Fruit fly (Drosophila melanogaster) whole organism, embryonic: Measurements from ENCODE around the gene CG42263.

Experiments
- Asciz ChIP-seq: fragments of 200-800 bp; sonication (Bioruptor generic); optimal IDR thresholded peaks from 2 replicates; lab custom pipeline; 2017; ENCODE audit warnings: missing biosample characterization, mild to moderate bottlenecking, missing genetic modification characterization, missing genetic modification reagents
- Atf6 ChIP-seq: fragments of 200-800 bp; sonication (Bioruptor generic); IDR thresholded peaks from 2 replicates; pipeline ENCODE4 v1.3.6; 2022; ENCODE audit warnings: missing biosample characterization, missing genetic modification characterization
- Awh ChIP-seq: fragments of 200-800 bp; sonication (Bioruptor generic); IDR thresholded peaks from 2 replicates; pipeline ENCODE4, ENCODE4 v1.3.6; 2022; ENCODE audit warnings: missing biosample characterization, missing genetic modification characterization
- CG10209 ChIP-seq: fragments of 200-800 bp; sonication (Bioruptor generic); optimal IDR thresholded peaks from 3 replicates; lab custom pipeline; 2017; ENCODE audit warnings: missing biosample characterization, mild to moderate bottlenecking, missing genetic modification characterization, missing genetic modification reagents
- CG11456 ChIP-seq: fragments of 200-800 bp; sonication (Bioruptor generic); IDR thresholded peaks from 3 replicates; pipeline ENCODE4 v1.3.6; 2022; ENCODE audit warnings: missing biosample characterization, missing genetic modification characterization
- CG11560 ChIP-seq: fragments of 200-800 bp; sonication (Bioruptor generic); IDR thresholded peaks from 3 replicates; pipeline ENCODE4 v1.3.6; 2022; ENCODE audit warnings: missing biosample characterization, missing genetic modification characterization
- CG11695 ChIP-seq: fragments of 200-800 bp; sonication (Bioruptor generic); IDR thresholded peaks from 3 replicates; pipeline ENCODE4 v1.3.6; 2022; ENCODE audit warnings: missing biosample characterization, missing genetic modification characterization
- CG12104 ChIP-seq: fragments of 200-800 bp; sonication (Bioruptor generic); optimal IDR thresholded peaks from 3 replicates; lab custom pipeline; 2016; ENCODE audit warnings: missing biosample characterization, missing genetic modification characterization
- CG12219 ChIP-seq: fragments of 200-800 bp; sonication (Bioruptor generic); optimal IDR thresholded peaks from 3 replicates; lab custom pipeline; 2018; ENCODE audit warnings: missing biosample characterization, mild to moderate bottlenecking, missing genetic modification characterization
- CG13775 ChIP-seq: fragments of 200-800 bp; sonication (Bioruptor generic); optimal IDR thresholded peaks from 3 replicates; lab custom pipeline; 2017; ENCODE audit warnings: missing biosample characterization, mild to moderate bottlenecking, missing genetic modification characterization
- CG13894 ChIP-seq: fragments of 200-800 bp; sonication (Bioruptor generic); optimal IDR thresholded peaks from 3 replicates; lab custom pipeline; 2018; ENCODE audit warnings: missing biosample characterization, mild to moderate bottlenecking, missing genetic modification characterization, moderate library complexity
- CG31388 ChIP-seq: fragments of 200-800 bp; sonication (Bioruptor generic); optimal IDR thresholded peaks from 2 replicates; lab custom pipeline; 2016; ENCODE audit warnings: missing biosample characterization, missing genetic modification characterization
- CG33213 ChIP-seq: fragments of 200-800 bp; sonication (Bioruptor generic); optimal IDR thresholded peaks from 3 replicates; lab custom pipeline; 2016; ENCODE audit warnings: missing biosample characterization, missing genetic modification characterization
- CG34422 ChIP-seq: fragments of 200-800 bp; sonication (Bioruptor generic); IDR thresholded peaks from 3 replicates; pipeline ENCODE4 v1.3.6; 2022; ENCODE audit warnings: missing biosample characterization, missing genetic modification characterization
- CG3726 ChIP-seq: fragments of 200-800 bp; sonication (Bioruptor generic); IDR thresholded peaks from 3 replicates; pipeline ENCODE4, ENCODE4 v1.3.6; 2022; ENCODE audit warnings: missing biosample characterization, missing genetic modification characterization
- CG3847 ChIP-seq: fragments of 200-800 bp; sonication (Bioruptor generic); IDR thresholded peaks from 2 replicates; pipeline ENCODE4 v1.3.6; 2022; ENCODE audit warnings: missing biosample characterization, missing genetic modification characterization
- CG7556 ChIP-seq: fragments of 200-800 bp; sonication (Bioruptor generic); optimal IDR thresholded peaks from 2 replicates; lab custom pipeline; 2017; ENCODE audit warnings: missing biosample characterization, mild to moderate bottlenecking, missing genetic modification characterization
- CG8359 ChIP-seq: fragments of 200-800 bp; sonication (Bioruptor generic); optimal IDR thresholded peaks from 2 replicates; lab custom pipeline; 2017; ENCODE audit warnings: missing biosample characterization, mild to moderate bottlenecking, missing genetic modification characterization, borderline replicate concordance
- CG8944 ChIP-seq: fragments of 200-800 bp; sonication (Bioruptor generic); optimal IDR thresholded peaks from 3 replicates; lab custom pipeline; 2016; ENCODE audit warnings: missing biosample characterization, missing genetic modification characterization
- CG9727 ChIP-seq: fragments of 200-800 bp; sonication (Bioruptor generic); optimal IDR thresholded peaks from 3 replicates; lab custom pipeline; 2017; ENCODE audit warnings: missing biosample characterization, mild to moderate bottlenecking, missing genetic modification characterization
- HHEX ChIP-seq: fragments of 200-800 bp; sonication (Bioruptor generic); optimal IDR thresholded peaks from 3 replicates; lab custom pipeline; 2017; ENCODE audit warnings: missing biosample characterization, mild to moderate bottlenecking, missing genetic modification characterization, missing genetic modification reagents
- HLH3B ChIP-seq: fragments of 200-800 bp; sonication (Bioruptor generic); IDR thresholded peaks from 2 replicates; pipeline ENCODE4 v1.3.6; 2022; ENCODE audit warnings: missing biosample characterization, missing genetic modification characterization
- MESR4 ChIP-seq: fragments of 200-800 bp; sonication (Bioruptor generic); optimal IDR thresholded peaks from 2 replicates; lab custom pipeline; 2018; ENCODE audit warnings: missing biosample characterization, mild to moderate bottlenecking, missing genetic modification characterization, moderate library complexity
- Meics ChIP-seq: fragments of 200-800 bp; sonication (Bioruptor generic); optimal IDR thresholded peaks from 2 replicates; lab custom pipeline; 2017; ENCODE audit warnings: missing biosample characterization, mild to moderate bottlenecking, missing genetic modification characterization
- NC2β ChIP-seq: fragments of 200-800 bp; sonication (Bioruptor generic); optimal IDR thresholded peaks from 2 replicates; lab custom pipeline; 2016; ENCODE audit warnings: missing biosample characterization, missing genetic modification characterization
- Oli ChIP-seq: fragments of 200-800 bp; sonication (Bioruptor generic); optimal IDR thresholded peaks from 2 replicates; lab custom pipeline; 2018; ENCODE audit warnings: missing biosample characterization, mild to moderate bottlenecking, missing genetic modification characterization, moderate library complexity
- Optix ChIP-seq: fragments of 200-800 bp; sonication (Bioruptor generic); IDR thresholded peaks from 3 replicates; pipeline ENCODE4 v1.3.6; 2022; ENCODE audit warnings: missing biosample characterization, missing genetic modification characterization
- Ptx1 ChIP-seq: fragments of 200-800 bp; sonication (Bioruptor generic); IDR thresholded peaks from 2 replicates; pipeline ENCODE4 v1.3.6; 2022; ENCODE audit warnings: missing biosample characterization, missing genetic modification characterization
- Ravus ChIP-seq: fragments of 200-800 bp; sonication (Bioruptor generic); IDR thresholded peaks from 2 replicates; pipeline ENCODE4 v1.3.6; 2022; ENCODE audit warnings: missing biosample characterization, missing genetic modification characterization
- Sin3A ChIP-seq: fragments of >200 bp; optimal IDR thresholded peaks from 2 replicates; lab custom pipeline; 2018
- Sry-δ ChIP-seq: fragments of 200-800 bp; sonication (Bioruptor generic); optimal IDR thresholded peaks from 2 replicates; lab custom pipeline; 2016; ENCODE audit warnings: missing biosample characterization, missing genetic modification characterization
- abd-A ChIP-seq: fragments of 200-800 bp; sonication (Bioruptor generic); optimal IDR thresholded peaks from 3 replicates; lab custom pipeline; 2019; ENCODE audit warnings: missing biosample characterization, mild to moderate bottlenecking, missing genetic modification characterization, moderate library complexity
- ase ChIP-seq: fragments of 200-800 bp; sonication (Bioruptor generic); IDR thresholded peaks from 3 replicates; pipeline ENCODE4 v1.3.6; 2022; ENCODE audit warnings: missing biosample characterization, missing genetic modification characterization
- br ChIP-seq: fragments of >200 bp; optimal IDR thresholded peaks from 2 replicates; lab custom pipeline; 2017
- btn ChIP-seq: fragments of 200-800 bp; sonication (Bioruptor generic); optimal IDR thresholded peaks from 2 replicates; lab custom pipeline; 2016; ENCODE audit warnings: missing biosample characterization, missing genetic modification characterization
- caup ChIP-seq: fragments of 200-800 bp; sonication (Bioruptor generic); optimal IDR thresholded peaks from 3 replicates; lab custom pipeline; 2017; ENCODE audit warnings: missing biosample characterization, mild to moderate bottlenecking, missing genetic modification characterization, moderate library complexity; ENCODE audit not compliant: severe bottlenecking
- corto ChIP-seq: fragments of 200-800 bp; sonication (Bioruptor generic); optimal IDR thresholded peaks from 2 replicates; lab custom pipeline; 2016; ENCODE audit warnings: missing biosample characterization, mild to moderate bottlenecking, missing genetic modification characterization, moderate library complexity
- crc ChIP-seq: fragments of 200-800 bp; sonication (Bioruptor generic); optimal IDR thresholded peaks from 2 replicates; lab custom pipeline; 2016; ENCODE audit warnings: missing biosample characterization, missing genetic modification characterization
- exex ChIP-seq: fragments of 200-800 bp; sonication (Bioruptor generic); optimal IDR thresholded peaks from 4 replicates; lab custom pipeline; 2018; ENCODE audit warnings: missing biosample characterization, mild to moderate bottlenecking, missing genetic modification characterization, moderate library complexity
- eyg ChIP-seq: fragments of 200-800 bp; sonication (Bioruptor generic); optimal IDR thresholded peaks from 3 replicates; lab custom pipeline; 2016; ENCODE audit warnings: missing biosample characterization, missing genetic modification characterization
- ftz-f1 ChIP-seq: fragments of 200-800 bp; sonication (Bioruptor generic); optimal IDR thresholded peaks from 2 replicates; lab custom pipeline; 2016; ENCODE audit warnings: missing biosample characterization, missing genetic modification characterization
- gsb ChIP-seq: fragments of 200-800 bp; sonication (Bioruptor generic); IDR thresholded peaks from 2 replicates; pipeline ENCODE4 v1.3.6; 2022; ENCODE audit warnings: missing biosample characterization, missing genetic modification characterization
- h ChIP-seq: fragments of >200 bp; optimal IDR thresholded peaks from 2 replicates; lab custom pipeline; 2017
- inv ChIP-seq: fragments of 200-800 bp; sonication (Bioruptor generic); IDR thresholded peaks from 2 replicates; pipeline ENCODE4 v1.3.6; 2022; ENCODE audit warnings: missing biosample characterization, missing genetic modification characterization; ENCODE audit not compliant: partially characterized antibody
- knrl ChIP-seq: fragments of 200-800 bp; sonication (Bioruptor generic); IDR thresholded peaks from 3 replicates; pipeline ENCODE4 v1.3.6; 2022; ENCODE audit warnings: missing biosample characterization, missing genetic modification characterization; ENCODE audit not compliant: partially characterized antibody
- nerfin-2 ChIP-seq: fragments of 200-800 bp; sonication (Bioruptor generic); IDR thresholded peaks from 2 replicates; pipeline ENCODE4 v1.3.6; 2022; ENCODE audit warnings: missing biosample characterization, missing genetic modification characterization; ENCODE audit not compliant: partially characterized antibody
- peb ChIP-seq: fragments of 200-800 bp; sonication (Bioruptor generic); IDR thresholded peaks from 2 replicates; pipeline ENCODE4 v1.3.6; 2022; ENCODE audit warnings: missing biosample characterization, missing genetic modification characterization
- repo ChIP-seq: fragments of 200-800 bp; sonication (Bioruptor generic); optimal IDR thresholded peaks from 2 replicates; lab custom pipeline; 2016; ENCODE audit warnings: missing biosample characterization, missing genetic modification characterization
- rib ChIP-seq: fragments of 200-800 bp; sonication (Bioruptor generic); IDR thresholded peaks from 2 replicates; pipeline ENCODE4 v1.3.6; 2022; ENCODE audit warnings: missing biosample characterization, missing genetic modification characterization
- row ChIP-seq: fragments of 200-800 bp; sonication (Bioruptor generic); IDR thresholded peaks from 3 replicates; pipeline ENCODE4 v1.3.6; 2022; ENCODE audit warnings: missing biosample characterization, missing genetic modification characterization
- sob ChIP-seq: fragments of 200-800 bp; sonication (Bioruptor generic); IDR thresholded peaks from 2 replicates; pipeline ENCODE4 v1.3.6; 2022; ENCODE audit warnings: missing biosample characterization, missing genetic modification characterization
- tap ChIP-seq: fragments of 200-800 bp; optimal IDR thresholded peaks from 3 replicates; lab custom pipeline; 2019; ENCODE audit warnings: missing biosample characterization, mild to moderate bottlenecking, missing genetic modification characterization, moderate library complexity
- tll ChIP-seq, 2 experiments: fragments of 200-800 bp in 1 of 2; fragments of >200 bp in 1 of 2; sonication (Bioruptor generic) in 1 of 2; optimal IDR thresholded peaks; 2 replicates each; lab custom pipeline; 2017 to 2019; ENCODE audit warnings: missing biosample characterization in 2 of 2, missing genetic modification characterization in 2 of 2, mild to moderate bottlenecking in 1 of 2, moderate library complexity in 1 of 2

The CG42263 gene

DNA sequence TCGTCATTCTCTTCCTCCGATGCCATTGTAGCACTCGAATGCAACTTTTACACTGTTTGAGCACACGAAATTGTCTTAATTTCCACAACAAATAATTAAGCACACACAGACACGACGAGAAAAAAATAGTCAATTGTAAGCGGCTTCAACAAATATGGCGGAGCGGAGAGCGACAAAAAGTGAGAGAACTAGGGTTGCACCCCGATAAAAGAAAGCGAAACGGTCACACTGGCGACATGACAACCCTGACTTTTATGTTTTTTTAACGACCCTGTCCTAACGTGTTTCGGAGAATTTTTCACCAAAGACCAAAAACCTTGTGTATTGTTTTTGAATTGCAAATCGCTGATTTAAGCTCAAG, 45.6 kb downstream of the CG42263 start, which contains the start of the genes Mi-2 and Prp3 (continued):
- TF ChIP-seq Awh (GFP tag; lab: Robert Waterston, UW): no peak
- TF ChIP-seq gsb: no peak
- TF ChIP-seq Atf6 (GFP tag; lab: Robert Waterston, UW): no peak
- TF ChIP-seq tap: no peak
- TF ChIP-seq Ptx1: no peak
- no peak for TF ChIP-seq CG8359 (GFP tag; lab: Kevin White, UChicago)
- no peak for TF ChIP-seq HLH3B (GFP tag; lab: Robert Waterston, UW)
- no peak for TF ChIP-seq crc (GFP tag; lab: Kevin White, UChicago)
- TF ChIP-seq repo (GFP tag; lab: Kevin White, UChicago): no peak
- no peak for TF ChIP-seq Meics (GFP tag; lab: Kevin White, UChicago)
- peak; percentile 11 for TF ChIP-seq CG13775 (GFP tag; lab: Kevin White, UChicago)
- TF ChIP-seq peb (GFP tag; lab: Robert Waterston, UW): no peak
- peak; percentile 63; the same call in 1 of the 2 replicates for TF ChIP-seq CG3847 (GFP tag; lab: Robert Waterston, UW)
- TF ChIP-seq corto: no peak
- no peak for TF ChIP-seq CG3726 (GFP tag; lab: Robert Waterston, UW)
- TF ChIP-seq caup (GFP tag; lab: Kevin White, UChicago): peak; percentile 40
- TF ChIP-seq inv (GFP tag; lab: Robert Waterston, UW): no peak
- TF ChIP-seq sob: no peak
- no peak for TF ChIP-seq CG12219 (GFP tag; lab: Kevin White, UChicago)
- no peak for TF ChIP-seq CG11456 (GFP tag; lab: Robert Waterston, UW)
- TF ChIP-seq row (GFP tag; lab: Robert Waterston, UW): no peak
- no peak for TF ChIP-seq Optix (GFP tag; lab: Robert Waterston, UW)
- TF ChIP-seq CG31388: no peak
- TF ChIP-seq CG11695: no peak; the same call in 2 of the 3 replicates
- no peak for TF ChIP-seq CG9727
- TF ChIP-seq NC2β: peak; percentile 52
- TF ChIP-seq CG11560 (tag; lab: Robert Waterston, UW): no peak
- no peak for TF ChIP-seq HHEX
- TF ChIP-seq Asciz (GFP tag; lab: Kevin White, UChicago): no peak
- no peak for TF ChIP-seq Ravus (GFP tag; lab: Robert Waterston, UW)
- TF ChIP-seq CG7556 (GFP tag; lab: Kevin White, UChicago): no peak
- no peak for TF ChIP-seq exex (tag; lab: Kevin White, UChicago)
- no peak for TF ChIP-seq eyg (GFP tag; lab: Kevin White, UChicago)
- peak; percentile 64 for TF ChIP-seq Sin3A (lab: Kevin White, UChicago)
- TF ChIP-seq MESR4 (GFP tag; lab: Kevin White, UChicago): peak; percentile 81
- no peak for TF ChIP-seq CG10209 (GFP tag; lab: Kevin White, UChicago)
- TF ChIP-seq CG13894 (tag; lab: Kevin White, UChicago): no peak
- TF ChIP-seq CG8944 (GFP tag; lab: Kevin White, UChicago): no peak
- TF ChIP-seq CG33213: peak; percentile 56
- TF ChIP-seq ftz-f1 (GFP tag; lab: Kevin White, UChicago): peak; percentile 93
- no peak for TF ChIP-seq nerfin-2 (GFP tag; lab: Robert Waterston, UW)
- TF ChIP-seq br: no peak
- TF ChIP-seq Sry-δ: peak; percentile 68
- TF ChIP-seq h (lab: Kevin White, UChicago): no peak
- peak; percentile 70; the same call in 2 of the 3 replicates for TF ChIP-seq CG34422
- TF ChIP-seq knrl: peak; percentile 19; the same call in 1 of the 3 replicates
- TF ChIP-seq ase (GFP tag; lab: Robert Waterston, UW): no peak
- no peak for TF ChIP-seq Oli (tag; lab: Kevin White, UChicago)
- no peak for TF ChIP-seq abd-A (tag; lab: Kevin White, UChicago)
- TF ChIP-seq CG12104 (GFP tag; lab: Kevin White, UChicago): no peak
- TF ChIP-seq tll (GFP tag; optimal IDR thresholded peaks at IDR 0.05; lab: Kevin White, UChicago): peak in 1 of 2 experiments; percentile 11
- no peak for TF ChIP-seq rib (GFP tag; lab: Robert Waterston, UW)
- no peak for TF ChIP-seq btn (GFP tag; lab: Kevin White, UChicago)
